Worm (Caenorhabditis elegans): ENCODE measurements around the gene dsc-4.

dsc-4 gene

ce11 chrIV:319654-320053 lies 690 bp downstream of the dsc-4 start:
- TF ChIP-seq sdc-2 (tag; optimal IDR thresholded peaks at IDR 0.05) (no peak), npax-4 (tag; optimal IDR thresholded peaks at IDR 0.05) (no peak), ceh-30 (tag; optimal IDR thresholded peaks at IDR 0.05) (no peak), Y22D7AL.16 (tag; optimal IDR thresholded peaks at IDR 0.05) (no peak), elt-4 (tag; optimal IDR thresholded peaks at IDR 0.05) (no peak)

- TF ChIP-seq unc-55 (GFP tag; optimal IDR thresholded peaks at IDR 0.05) (peak; percentile 57), rnt-1 (tag; optimal IDR thresholded peaks at IDR 0.05) (no peak), pha-4 (tag; optimal IDR thresholded peaks at IDR 0.05) (no peak), pax-1 (tag; optimal IDR thresholded peaks at IDR 0.05) (no peak), ref-2 (tag; optimal IDR thresholded peaks at IDR 0.05) (no peak), hlh-8 (tag; optimal IDR thresholded peaks at IDR 0.05) (no peak), gmeb-2 (tag; optimal IDR thresholded peaks at IDR 0.05) (no peak)
These were observed 5.9 kb downstream of the dsc-4 start for ce11 chrIV:314475-314874.

- TF ChIP-seq unc-42 (tag; optimal IDR thresholded peaks at IDR 0.05) = no peak
- no peak for TF ChIP-seq pag-3 (tag; optimal IDR thresholded peaks at IDR 0.05; ENCODE audit: borderline replicate concordance)
- TF ChIP-seq ahr-1 (tag; optimal IDR thresholded peaks at IDR 0.05) = no peak
- TF ChIP-seq sdc-2 (tag; optimal IDR thresholded peaks at IDR 0.05) = no peak
- no peak for TF ChIP-seq pha-2 (tag; optimal IDR thresholded peaks at IDR 0.05)
- TF ChIP-seq ceh-48 (tag; optimal IDR thresholded peaks at IDR 0.05) = no peak
- no peak for TF ChIP-seq fax-1 (tag; optimal IDR thresholded peaks at IDR 0.05)
These were observed 6.7 kb downstream of the dsc-4 start, which contains the start of gene snai-1 for ce11 chrIV:313615-314014. Gene snai-1 (minus strand): TSS chrIV:313715.

ce11 chrIV:309526-309925 lies 10.8 kb downstream of the dsc-4 start:
- no peak for TF ChIP-seq elt-2 (tag; optimal IDR thresholded peaks at IDR 0.05)
- TF ChIP-seq tbx-7 (tag; optimal IDR thresholded peaks at IDR 0.05) = no peak
- TF ChIP-seq ref-2 (tag; optimal IDR thresholded peaks at IDR 0.05) = no peak
- TF ChIP-seq sox-4 (tag; optimal IDR thresholded peaks at IDR 0.05) = no peak
- no peak for TF ChIP-seq T23F11.4 (GFP tag; optimal IDR thresholded peaks at IDR 0.05)
- TF ChIP-seq ceh-9 (tag; optimal IDR thresholded peaks at IDR 0.05) = no peak
- no peak for TF ChIP-seq K09A11.1 (tag; optimal IDR thresholded peaks at IDR 0.05; ENCODE audit: insufficient read depth)
- no peak for TF ChIP-seq syd-9 (tag; optimal IDR thresholded peaks at IDR 0.05)
- no peak for TF ChIP-seq ceh-31 (tag; optimal IDR thresholded peaks at IDR 0.05)
- no peak for TF ChIP-seq pax-1 (tag; optimal IDR thresholded peaks at IDR 0.05)
- no peak for TF ChIP-seq hlh-30 (tag; optimal IDR thresholded peaks at IDR 0.05; ENCODE audit: insufficient read depth)
- TF ChIP-seq unc-3 (GFP tag; conservative IDR thresholded peaks at IDR 0.05) = no peak
- TF ChIP-seq unc-3 (tag; optimal IDR thresholded peaks at IDR 0.05) = no peak
- no peak for TF ChIP-seq hlh-13 (GFP tag; optimal IDR thresholded peaks at IDR 0.05)
- no peak for TF ChIP-seq unc-55 (GFP tag; optimal IDR thresholded peaks at IDR 0.05)
- TF ChIP-seq lim-6 (tag; optimal IDR thresholded peaks at IDR 0.05) = no peak

ce11 chrIV:307205-307604 lies 13.1 kb downstream of the dsc-4 start, which contains the start of gene swt-1:
Gene swt-1 (plus strand): TSS chrIV:307505.
- TF ChIP-seq sdc-2 (tag; optimal IDR thresholded peaks at IDR 0.05) (no peak), fax-1 (tag; optimal IDR thresholded peaks at IDR 0.05) (no peak), madf-2 (tag; optimal IDR thresholded peaks at IDR 0.05) (no peak), tbx-2 (tag; optimal IDR thresholded peaks at IDR 0.05) (no peak), ceh-14 (tag; optimal IDR thresholded peaks at IDR 0.05) (no peak), dve-1 (tag; optimal IDR thresholded peaks at IDR 0.05) (no peak), elt-4 (tag; optimal IDR thresholded peaks at IDR 0.05) (no peak), ztf-16 (tag; optimal IDR thresholded peaks at IDR 0.05) (no peak), ceh-48 (tag; optimal IDR thresholded peaks at IDR 0.05) (no peak), pat-9 (tag; optimal IDR thresholded peaks at IDR 0.05) (no peak), ref-2 (tag; optimal IDR thresholded peaks at IDR 0.05) (no peak), mec-3 (tag; optimal IDR thresholded peaks at IDR 0.05; ENCODE audit: borderline replicate concordance) (no peak), ceh-2 (tag; optimal IDR thresholded peaks at IDR 0.05) (no peak), hlh-6 (tag; optimal IDR thresholded peaks at IDR 0.05) (no peak), pax-1 (tag; optimal IDR thresholded peaks at IDR 0.05) (no peak), ahr-1 (tag; optimal IDR thresholded peaks at IDR 0.05) (no peak), C38D4.7 (GFP tag; optimal IDR thresholded peaks at IDR 0.05) (no peak), ama-1 (optimal IDR thresholded peaks at IDR 0.05) (no peak), unc-55 (GFP tag; optimal IDR thresholded peaks at IDR 0.05) (no peak)

All from whole organism, late embryonic.